Worm (Caenorhabditis elegans) whole organism, late embryonic: ENCODE data around the gene M03B6.1.
A peak's percentile ranks its signal among the peaks of the same experiment; 100 is the strongest.

Source experiments
- K02D7.2 ChIP-seq: sonication (generic microtip); optimal IDR thresholded peaks from 2 replicates; lab custom pipeline; 2017; ENCODE audit warnings: mild to moderate bottlenecking, missing genetic modification characterization, missing compliant biosample characterization
- K09A11.1 ChIP-seq: sonication (generic microtip); optimal IDR thresholded peaks from 2 replicates; lab custom pipeline; 2017; ENCODE audit warnings: antibody characterized with exemption, mild to moderate bottlenecking, missing genetic modification characterization, missing compliant biosample characterization; ENCODE audit not compliant: insufficient read depth
- ceh-2 ChIP-seq: sonication (generic microtip); optimal IDR thresholded peaks from 2 replicates; lab custom pipeline; 2016; ENCODE audit warnings: missing genotype, missing genetic modification characterization, missing compliant biosample characterization
- ceh-22 ChIP-seq: sonication (generic microtip); optimal IDR thresholded peaks from 2 replicates; lab custom pipeline; 2017; ENCODE audit warnings: missing biosample characterization, missing genetic modification characterization
- ceh-31 ChIP-seq: sonication (generic microtip); optimal IDR thresholded peaks from 2 replicates; lab custom pipeline; 2016; ENCODE audit warnings: missing genetic modification characterization, missing compliant biosample characterization
- ceh-6 ChIP-seq: fragments of 200-800 bp; sonication (Bioruptor generic); optimal IDR thresholded peaks from 2 replicates; lab custom pipeline; 2018; ENCODE audit warnings: mild to moderate bottlenecking, missing genetic modification characterization, missing compliant biosample characterization
- elt-2 ChIP-seq: sonication (generic microtip); optimal IDR thresholded peaks from 2 replicates; lab custom pipeline; 2016; ENCODE audit warnings: missing genetic modification reagents, missing genetic modification characterization, missing compliant biosample characterization
- fax-1 ChIP-seq: sonication (generic microtip); optimal IDR thresholded peaks from 2 replicates; lab custom pipeline; 2016; ENCODE audit warnings: missing genotype, missing genetic modification characterization, missing compliant biosample characterization
- fkh-6 ChIP-seq: sonication (generic microtip); optimal IDR thresholded peaks from 2 replicates; lab custom pipeline; 2016; ENCODE audit warnings: missing genetic modification characterization, missing compliant biosample characterization
- lim-6 ChIP-seq: sonication (generic microtip); optimal IDR thresholded peaks from 2 replicates; lab custom pipeline; 2016; ENCODE audit warnings: missing genetic modification characterization, missing compliant biosample characterization
- lin-11 ChIP-seq: fragments of 200-800 bp; sonication (Bioruptor generic); optimal IDR thresholded peaks from 2 replicates; lab custom pipeline; 2018; ENCODE audit warnings: mild to moderate bottlenecking, missing genetic modification characterization, missing compliant biosample characterization
- madf-2 ChIP-seq: sonication (generic microtip); optimal IDR thresholded peaks from 2 replicates; lab custom pipeline; 2017; ENCODE audit warnings: missing genetic modification characterization, missing compliant biosample characterization
- nhr-11 ChIP-seq: fragments of 150-350 bp; optimal IDR thresholded peaks from 2 replicates; lab custom pipeline; 2014; ENCODE audit warnings: missing biosample characterization, missing genetic modification characterization
- nhr-232 ChIP-seq: sonication (generic microtip); optimal IDR thresholded peaks from 2 replicates; lab custom pipeline; 2016; ENCODE audit warnings: missing genetic modification characterization, missing compliant biosample characterization
- pag-3 ChIP-seq: sonication (generic microtip); optimal IDR thresholded peaks from 2 replicates; lab custom pipeline; 2016; ENCODE audit warnings: missing compliant biosample characterization, missing genetic modification characterization, borderline replicate concordance
- pha-2 ChIP-seq: sonication (generic microtip); optimal IDR thresholded peaks from 2 replicates; lab custom pipeline; 2017; ENCODE audit warnings: mild to moderate bottlenecking, missing genetic modification characterization, missing compliant biosample characterization
- pros-1 ChIP-seq: fragments of 150-350 bp; optimal IDR thresholded peaks from 2 replicates; lab custom pipeline; 2014; ENCODE audit warnings: missing biosample characterization, missing genetic modification reagents, missing genetic modification characterization
- ref-2 ChIP-seq: sonication (generic microtip); optimal IDR thresholded peaks from 2 replicates; lab custom pipeline; 2016; ENCODE audit warnings: missing genetic modification characterization, missing compliant biosample characterization
- syd-9 ChIP-seq: sonication (generic microtip); optimal IDR thresholded peaks from 2 replicates; lab custom pipeline; 2016; ENCODE audit warnings: mild to moderate bottlenecking, missing genetic modification characterization, moderate library complexity, missing compliant biosample characterization
- tbx-2 ChIP-seq: sonication (generic microtip); optimal IDR thresholded peaks from 2 replicates; lab custom pipeline; 2016; ENCODE audit warnings: missing genetic modification characterization, missing compliant biosample characterization

M03B6.1 gene

DNA sequence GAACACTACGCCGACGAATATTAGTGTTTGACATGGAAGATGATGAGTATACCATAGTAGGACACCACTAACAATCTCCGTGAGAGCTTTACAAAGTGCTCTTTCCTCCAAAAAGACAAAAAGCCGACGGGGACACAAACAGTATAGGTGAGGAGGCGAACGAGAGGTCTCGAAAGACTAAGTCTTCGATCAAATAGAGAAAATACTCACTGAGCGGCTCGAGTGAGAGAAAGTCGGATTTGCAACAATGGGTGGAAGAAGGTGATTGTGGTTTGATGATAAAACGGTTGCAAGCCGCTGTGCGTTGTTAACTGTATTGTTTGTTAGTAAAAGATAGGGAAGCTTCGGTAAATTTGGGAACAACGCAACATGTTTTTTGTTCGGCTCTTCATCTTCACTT lies 41.2 kb downstream of the M03B6.1 start, which contains the start of gene hlb-1:
hlb-1 (minus strand) TSS at position 101 of the 400 bp plus-strand sequence.
- TF ChIP-seq ceh-22 = no peak
- TF ChIP-seq syd-9 = no peak

DNA sequence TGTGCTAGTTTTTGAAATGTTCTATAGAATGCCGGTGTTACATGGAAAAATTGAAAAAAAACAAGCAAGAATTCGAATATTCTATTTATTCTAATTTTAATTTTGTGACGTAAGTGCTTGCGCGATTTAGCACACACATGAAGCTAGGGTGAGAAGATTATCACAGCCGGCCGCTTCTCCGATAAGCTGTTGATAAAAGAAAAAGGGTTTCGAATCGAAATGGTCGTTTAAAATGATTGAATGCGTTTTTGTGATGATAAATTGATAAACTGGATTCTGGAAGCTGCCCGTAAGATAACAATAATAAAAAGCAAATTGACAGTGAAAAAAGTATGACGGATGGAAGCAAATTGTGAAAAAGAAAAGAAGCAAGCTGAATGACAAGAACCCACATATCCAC lies 42.7 kb downstream of the M03B6.1 start:
- no peak for TF ChIP-seq nhr-11 (tag; lab: Kevin White, UChicago)
- peak; percentile 57 for TF ChIP-seq elt-2 (tag; lab: Kevin White, UChicago)

DNA sequence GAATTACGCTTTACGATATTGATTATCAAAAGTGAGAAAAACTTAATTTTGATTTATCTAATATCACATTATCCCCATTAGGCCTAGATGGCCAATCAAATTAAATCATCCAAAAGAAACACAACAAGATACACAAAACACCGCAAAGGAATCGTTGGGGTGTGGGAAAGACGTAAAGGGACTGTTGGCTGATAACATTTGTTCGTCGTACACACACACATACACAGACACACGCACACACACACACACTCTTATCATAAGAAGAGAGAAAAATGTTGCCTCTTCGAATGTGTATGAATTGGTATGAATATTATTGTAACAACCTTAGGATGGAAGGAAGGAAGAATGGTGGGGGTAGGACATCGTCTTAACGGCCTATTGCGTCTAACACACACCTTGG lies 43.7 kb downstream of the M03B6.1 start:
- TF ChIP-seq lim-6 (tag; lab: Kevin White, UChicago) (no peak), elt-2 (tag; lab: Kevin White, UChicago) (peak; percentile 85)

DNA sequence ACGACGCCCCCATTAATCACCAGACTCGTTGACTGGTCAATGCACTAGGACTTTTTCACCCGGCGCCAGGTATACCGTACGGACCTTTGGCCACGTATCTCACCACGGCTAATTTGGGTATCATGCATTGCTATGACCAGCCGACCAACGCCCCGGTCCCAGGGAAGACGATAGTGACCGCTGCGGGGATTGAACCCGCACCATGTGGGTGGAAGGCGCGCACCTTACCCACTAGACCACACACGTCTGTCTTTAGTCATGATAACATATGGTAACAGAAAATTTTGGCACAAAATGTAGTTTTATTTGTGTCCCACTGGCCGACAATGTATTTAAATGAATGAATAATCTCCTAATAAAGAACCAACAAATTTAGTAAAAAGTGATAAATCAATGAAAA lies 44.8 kb downstream of the M03B6.1 start:
- TF ChIP-seq ceh-6 (GFP tag; lab: Kevin White, UChicago) = no peak
- TF ChIP-seq ceh-31 (tag; lab: Kevin White, UChicago) = no peak
- TF ChIP-seq pha-2 = no peak
- TF ChIP-seq pros-1 (tag; lab: Kevin White, UChicago) = no peak
- TF ChIP-seq ref-2 = no peak
- TF ChIP-seq K02D7.2 = no peak
- no peak for TF ChIP-seq tbx-2 (tag; lab: Kevin White, UChicago)
- no peak for TF ChIP-seq pag-3 (tag; lab: Kevin White, UChicago)
- no peak for TF ChIP-seq syd-9
- TF ChIP-seq lin-11 (tag; lab: Kevin White, UChicago) = no peak
- no peak for TF ChIP-seq nhr-232 (tag; lab: Kevin White, UChicago)
- no peak for TF ChIP-seq K09A11.1 (tag; lab: Kevin White, UChicago)
- no peak for TF ChIP-seq fkh-6 (tag; lab: Kevin White, UChicago)
- no peak for TF ChIP-seq madf-2 (tag; lab: Kevin White, UChicago)
- TF ChIP-seq ceh-2 = no peak
- no peak for TF ChIP-seq fax-1 (tag; lab: Kevin White, UChicago)
- TF ChIP-seq lim-6 (tag; lab: Kevin White, UChicago) = no peak
